Worm (Caenorhabditis elegans) whole organism, early embryonic: ENCODE data around the gene bec-1.

Source experiments
- B0310.2 ChIP-seq: sonication (generic microtip); optimal IDR thresholded peaks from 2 replicates; lab custom pipeline; 2016; ENCODE audit warnings: mild to moderate bottlenecking, missing genetic modification characterization, missing compliant biosample characterization
- F13C5.2 ChIP-seq: sonication (generic microtip); optimal IDR thresholded peaks from 2 replicates; lab custom pipeline; 2017; ENCODE audit warnings: mild to moderate bottlenecking, missing genetic modification characterization, inconsistent platforms, missing compliant biosample characterization
- aly-1 ChIP-seq: sonication (generic microtip); optimal IDR thresholded peaks from 2 replicates; lab custom pipeline; 2016; ENCODE audit warnings: missing genetic modification characterization, missing compliant biosample characterization
- ama-1 ChIP-seq: fragments of 150-350 bp; optimal IDR thresholded peaks from 2 replicates; lab custom pipeline; 2014
- ceh-13 ChIP-seq: fragments of 200-800 bp; sonication (Bioruptor generic); optimal IDR thresholded peaks from 2 replicates; lab custom pipeline; 2018; ENCODE audit warnings: mild to moderate bottlenecking, missing genetic modification characterization, missing compliant biosample characterization
- ceh-36 ChIP-seq: sonication (generic microtip); optimal IDR thresholded peaks from 2 replicates; lab custom pipeline; 2016; ENCODE audit warnings: missing genetic modification characterization, inconsistent platforms, missing compliant biosample characterization
- ets-7 ChIP-seq: sonication (generic microtip); optimal IDR thresholded peaks from 2 replicates; lab custom pipeline; 2016; ENCODE audit warnings: missing genotype, missing genetic modification characterization, missing compliant biosample characterization
- flt-1 ChIP-seq: fragments of 200-800 bp; sonication (Bioruptor generic); IDR thresholded peaks from 2 replicates; pipeline ENCODE4 v1.3.6; 2022; ENCODE audit warnings: missing genetic modification characterization, missing compliant biosample characterization
- hmbx-1 ChIP-seq: sonication (generic microtip); optimal IDR thresholded peaks from 2 replicates; lab custom pipeline; 2016; ENCODE audit warnings: mild to moderate bottlenecking, missing genetic modification characterization, missing compliant biosample characterization
- hmg-4 ChIP-seq: fragments of 200-800 bp; sonication (Bioruptor generic); optimal IDR thresholded peaks from 2 replicates; lab custom pipeline; 2018; ENCODE audit warnings: mild to moderate bottlenecking, missing genetic modification characterization, missing compliant biosample characterization
- hnd-1 ChIP-seq: sonication (generic microtip); optimal IDR thresholded peaks from 2 replicates; lab custom pipeline; 2016; ENCODE audit warnings: missing genetic modification characterization, missing compliant biosample characterization
- pes-1 ChIP-seq: fragments of 200-800 bp; sonication (Bioruptor generic); IDR thresholded peaks from 2 replicates; pipeline ENCODE4 v1.3.6; 2022; ENCODE audit warnings: missing genetic modification reagents, missing genetic modification characterization, missing compliant biosample characterization
- scrt-1 ChIP-seq: fragments of 200-800 bp; sonication (Bioruptor generic); IDR thresholded peaks from 2 replicates; pipeline ENCODE4 v1.3.6; 2022; ENCODE audit warnings: missing genetic modification characterization, missing compliant biosample characterization
- sea-1 ChIP-seq: fragments of 200-800 bp; sonication (Bioruptor generic); conservative IDR thresholded peaks from 2 replicates; pipeline ENCODE4 v1.3.6; 2022; ENCODE audit warnings: missing genetic modification characterization, missing compliant biosample characterization
- tbx-11 ChIP-seq: fragments of 200-800 bp; sonication (Bioruptor generic); IDR thresholded peaks from 2 replicates; pipeline ENCODE4 v1.3.6; 2022; ENCODE audit warnings: missing genetic modification characterization, missing compliant biosample characterization
- tbx-37 ChIP-seq: fragments of 200-800 bp; sonication (Bioruptor generic); conservative IDR thresholded peaks from 2 replicates; pipeline ENCODE4 v1.3.6; 2022; ENCODE audit warnings: missing genetic modification reagents, missing genetic modification characterization, missing compliant biosample characterization
- tra-4 ChIP-seq: sonication (generic microtip); optimal IDR thresholded peaks from 2 replicates; lab custom pipeline; 2017; ENCODE audit warnings: missing genetic modification characterization, missing compliant biosample characterization

The bec-1 gene

DNA sequence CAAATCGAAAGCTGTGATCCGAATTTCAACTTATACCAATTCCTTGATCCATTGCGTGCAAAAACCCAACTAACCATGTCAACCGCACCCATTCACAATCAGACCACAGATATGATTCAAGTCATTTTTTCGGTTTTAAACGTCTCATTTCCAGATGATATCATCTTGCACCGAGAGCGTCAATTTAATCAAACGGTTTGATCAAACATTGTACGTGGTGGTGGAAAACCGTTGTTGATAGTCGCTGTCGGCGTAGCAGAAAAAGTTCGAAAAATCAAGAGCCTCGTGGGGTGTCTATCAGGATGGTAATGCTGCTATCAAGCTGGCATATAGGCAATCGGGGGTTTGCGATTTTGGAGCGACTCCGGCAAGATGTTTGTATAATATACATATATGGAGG is 5.3 kb downstream of the bec-1 start:
- no peak for TF ChIP-seq pes-1 (GFP tag; lab: Robert Waterston, UW)
- TF ChIP-seq ceh-36 (tag; lab: Kevin White, UChicago), result no peak
- TF ChIP-seq hmg-4 (GFP tag; lab: Kevin White, UChicago), result no peak
- no peak for TF ChIP-seq tbx-11 (GFP tag; lab: Robert Waterston, UW)
- no peak for TF ChIP-seq sea-1 (GFP tag; lab: Robert Waterston, UW)
- no peak for TF ChIP-seq ceh-13 (GFP tag; lab: Kevin White, UChicago)
- no peak for TF ChIP-seq hnd-1
- no peak for TF ChIP-seq F13C5.2
- no peak for TF ChIP-seq aly-1 (tag; lab: Kevin White, UChicago)
- TF ChIP-seq ama-1 (lab: Kevin White, UChicago), result no peak
- TF ChIP-seq scrt-1 (GFP tag; lab: Robert Waterston, UW), result no peak
- TF ChIP-seq tra-4, result no peak
- TF ChIP-seq B0310.2 (tag; lab: Kevin White, UChicago), result no peak
- TF ChIP-seq hmbx-1 (tag; lab: Kevin White, UChicago), result no peak
- TF ChIP-seq tbx-37, result no peak
- no peak for TF ChIP-seq ets-7 (tag; lab: Kevin White, UChicago)
- TF ChIP-seq flt-1 (GFP tag; lab: Robert Waterston, UW), result no peak

DNA sequence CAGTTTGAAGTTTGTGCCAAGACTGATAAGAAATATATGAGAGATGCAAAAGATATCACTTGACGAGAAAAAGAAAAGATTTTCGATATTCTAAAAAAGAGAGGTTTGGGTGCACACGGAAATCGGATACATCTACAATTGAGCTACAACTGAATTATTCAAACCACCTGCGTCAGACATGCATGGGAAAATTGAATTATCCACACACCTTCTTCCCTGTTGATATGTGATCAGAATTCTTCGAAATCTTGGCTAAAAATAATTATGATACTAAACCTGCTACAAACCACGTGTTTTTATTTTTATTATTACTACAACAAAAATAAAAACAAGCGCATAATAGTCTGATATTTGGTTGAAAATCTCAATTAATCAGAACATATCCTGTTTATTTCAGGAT is 6.0 kb downstream of the bec-1 start:
- TF ChIP-seq F13C5.2, result no peak
- TF ChIP-seq tbx-37, result no peak
- TF ChIP-seq ceh-36 (tag; lab: Kevin White, UChicago), result no peak
- no peak for TF ChIP-seq flt-1 (GFP tag; lab: Robert Waterston, UW)
- TF ChIP-seq ama-1 (lab: Kevin White, UChicago), result no peak
- no peak for TF ChIP-seq ceh-13 (GFP tag; lab: Kevin White, UChicago)
- no peak for TF ChIP-seq hnd-1
- TF ChIP-seq aly-1 (tag; lab: Kevin White, UChicago), result no peak
- TF ChIP-seq ets-7 (tag; lab: Kevin White, UChicago), result no peak

DNA sequence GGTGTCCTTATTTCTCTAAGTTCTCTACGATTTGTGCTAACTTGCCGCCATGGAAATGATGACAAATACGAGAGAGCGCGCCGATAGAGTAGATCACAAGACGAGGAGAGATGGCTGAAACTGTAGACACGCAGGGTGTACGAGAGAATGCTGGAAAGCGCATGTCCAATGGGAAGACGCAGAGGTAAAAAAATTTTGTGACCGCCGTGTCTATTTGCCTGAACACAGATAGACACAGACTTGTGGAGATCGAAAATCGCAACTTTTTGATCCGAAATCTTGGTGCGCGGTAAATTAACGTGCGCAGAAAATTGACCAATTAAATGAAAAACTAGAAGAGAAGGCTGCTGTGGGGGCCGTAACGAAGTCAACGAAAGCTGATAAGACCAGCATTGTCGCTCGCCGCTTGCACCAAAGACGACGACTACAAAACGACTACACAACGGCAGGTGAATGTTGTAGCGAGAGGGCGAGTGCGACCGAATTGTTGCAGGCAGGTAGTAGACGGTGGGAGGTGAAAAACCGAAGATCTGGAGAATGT is 7.0 kb downstream of the bec-1 start:
- TF ChIP-seq aly-1 (tag; lab: Kevin White, UChicago) (no peak), B0310.2 (tag; lab: Kevin White, UChicago) (no peak), pes-1 (GFP tag; lab: Robert Waterston, UW) (no peak), ets-7 (tag; lab: Kevin White, UChicago) (no peak), ceh-36 (tag; lab: Kevin White, UChicago) (no peak), sea-1 (GFP tag; lab: Robert Waterston, UW) (no peak), hnd-1 (no peak), tbx-37 (no peak), hmbx-1 (tag; lab: Kevin White, UChicago) (no peak), hmg-4 (GFP tag; lab: Kevin White, UChicago) (no peak), tbx-11 (GFP tag; lab: Robert Waterston, UW) (no peak)

DNA sequence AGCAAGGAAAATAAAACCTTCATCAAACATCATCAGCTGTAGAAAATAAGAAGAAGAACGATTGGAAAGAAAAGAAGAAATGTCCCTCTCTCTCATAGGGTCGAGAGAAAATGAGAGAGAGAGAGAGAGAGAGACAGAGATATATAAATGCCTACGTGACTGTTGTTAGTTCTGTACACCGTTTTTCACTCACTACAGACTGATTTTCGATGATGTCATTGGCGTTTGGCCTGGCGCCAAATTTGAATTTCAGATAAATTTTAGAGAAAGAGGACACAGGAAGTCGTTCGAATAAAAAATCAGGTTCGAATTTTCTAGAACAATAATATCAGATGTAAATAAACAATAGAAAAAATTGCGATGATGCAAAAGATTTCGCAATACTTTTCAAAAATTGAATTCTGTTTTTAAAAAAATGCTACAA is 8.2 kb downstream of the bec-1 start:
- no peak for TF ChIP-seq F13C5.2
- no peak for TF ChIP-seq hmg-4 (GFP tag; lab: Kevin White, UChicago)

DNA sequence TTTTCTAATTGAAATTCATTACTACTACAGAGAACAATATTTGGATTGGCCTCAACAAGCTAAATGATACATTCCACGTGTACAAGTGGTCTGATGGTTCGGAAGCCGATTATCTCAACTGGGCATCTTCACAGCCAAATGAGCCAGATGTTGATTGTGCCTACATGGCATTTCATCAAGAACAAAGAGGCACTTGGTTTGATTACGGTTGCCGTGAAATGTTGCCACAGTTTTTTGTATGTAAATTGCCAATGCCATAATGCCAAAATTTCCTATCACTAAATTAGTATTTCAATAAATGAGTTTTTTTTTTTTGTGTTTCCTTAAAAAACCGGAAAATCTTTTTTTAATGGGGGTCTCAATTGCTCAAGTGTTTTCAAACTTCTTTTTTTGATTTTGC is 9.5 kb downstream of the bec-1 start:
- TF ChIP-seq ama-1 (lab: Kevin White, UChicago) (no peak), flt-1 (GFP tag; lab: Robert Waterston, UW) (no peak), tra-4 (no peak), tbx-11 (GFP tag; lab: Robert Waterston, UW) (no peak), tbx-37 (no peak)

DNA sequence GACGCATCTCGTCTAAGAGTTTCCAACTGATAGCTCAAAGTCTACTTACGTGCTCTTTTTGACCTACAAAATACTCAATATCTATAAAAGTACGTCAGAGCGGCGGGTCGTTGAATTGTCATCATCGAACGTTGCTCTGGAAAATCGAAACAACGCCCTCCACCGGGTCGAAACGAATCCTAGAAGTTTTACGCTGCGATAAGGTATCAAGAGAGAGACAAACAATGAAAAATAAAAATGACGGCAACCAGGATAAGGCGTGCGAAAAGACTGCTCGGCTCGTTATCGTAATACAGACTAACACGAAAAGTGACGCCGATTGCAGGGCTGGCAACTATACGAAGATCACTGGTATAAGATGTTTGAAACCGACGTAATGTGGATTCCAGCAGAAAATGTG is 10.0 kb downstream of the bec-1 start:
- TF ChIP-seq aly-1 (tag; lab: Kevin White, UChicago) (no peak), pes-1 (GFP tag; lab: Robert Waterston, UW) (no peak), hnd-1 (no peak), tbx-37 (no peak), ets-7 (tag; lab: Kevin White, UChicago) (no peak), F13C5.2 (no peak), ceh-13 (GFP tag; lab: Kevin White, UChicago) (no peak), scrt-1 (GFP tag; lab: Robert Waterston, UW) (no peak), hmg-4 (GFP tag; lab: Kevin White, UChicago) (no peak), tbx-11 (GFP tag; lab: Robert Waterston, UW) (no peak), ama-1 (lab: Kevin White, UChicago) (no peak), ceh-36 (tag; lab: Kevin White, UChicago) (no peak), hmbx-1 (tag; lab: Kevin White, UChicago) (no peak), tra-4 (no peak), B0310.2 (tag; lab: Kevin White, UChicago) (no peak), flt-1 (GFP tag; lab: Robert Waterston, UW) (no peak), sea-1 (GFP tag; lab: Robert Waterston, UW) (no peak)

DNA sequence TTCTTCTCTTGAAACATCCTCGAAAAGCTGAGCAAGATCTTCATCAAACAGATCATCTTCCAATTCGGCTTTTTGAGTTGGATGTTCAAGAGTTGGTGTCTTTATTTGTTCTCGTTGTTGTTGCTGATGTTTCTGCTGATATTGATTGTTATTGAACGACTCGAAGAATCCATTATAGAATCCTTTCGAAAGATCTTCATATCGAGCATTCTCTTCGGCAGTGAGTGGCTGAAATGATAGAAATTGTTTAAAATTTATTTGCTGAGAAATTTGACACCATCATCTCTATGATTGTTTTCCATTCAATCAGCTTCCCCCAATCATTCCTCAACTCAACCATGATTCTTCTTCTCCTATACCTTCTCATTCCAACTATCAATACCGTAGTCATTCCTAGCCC is 10.6 kb downstream of the bec-1 start, which contains the start of gene clec-178:
Gene clec-178 (plus strand): TSS at position 301 of the 400 bp plus-strand sequence.
- TF ChIP-seq B0310.2 (tag; lab: Kevin White, UChicago) (no peak), sea-1 (GFP tag; lab: Robert Waterston, UW) (no peak), scrt-1 (GFP tag; lab: Robert Waterston, UW) (no peak), ama-1 (lab: Kevin White, UChicago) (no peak), pes-1 (GFP tag; lab: Robert Waterston, UW) (no peak)
